Worm (Caenorhabditis elegans) whole organism, L3 larva: ENCODE measurements around the gene sulp-4.
A peak's percentile ranks its signal among the peaks of the same experiment; 100 is the strongest.

Experiments used
- R02D3.7 ChIP-seq: fragments of 150-350 bp; optimal IDR thresholded peaks from 2 replicates; lab custom pipeline; 2014; ENCODE audit warnings: missing biosample characterization, missing genetic modification characterization
- ZK546.5 ChIP-seq: sonication (generic microtip); optimal IDR thresholded peaks from 2 replicates; lab custom pipeline; 2017; ENCODE audit warnings: missing biosample characterization, missing genetic modification characterization
- aly-2 ChIP-seq: fragments of 150-350 bp; optimal IDR thresholded peaks from 2 replicates; lab custom pipeline; 2014; ENCODE audit warnings: missing biosample characterization, missing genetic modification characterization
- ama-1 ChIP-seq: fragments of 150-350 bp; optimal IDR thresholded peaks from 2 replicates; lab custom pipeline; 2018
- ceh-16 ChIP-seq: sonication (generic microtip); optimal IDR thresholded peaks from 2 replicates; lab custom pipeline; 2017; ENCODE audit warnings: missing biosample characterization, missing genetic modification characterization
- ceh-28 ChIP-seq: fragments of 150-350 bp; optimal IDR thresholded peaks from 2 replicates; lab custom pipeline; 2014; ENCODE audit warnings: missing biosample characterization, missing genetic modification reagents, missing genetic modification characterization
- daf-12 ChIP-seq: fragments of 150-350 bp; optimal IDR thresholded peaks from 2 replicates; lab custom pipeline; 2014; ENCODE audit warnings: missing biosample characterization, missing genetic modification reagents, missing genetic modification characterization
- egl-5 ChIP-seq: fragments of 150-350 bp; optimal IDR thresholded peaks from 2 replicates; lab custom pipeline; 2017; ENCODE audit warnings: missing biosample characterization, missing genetic modification reagents, missing genetic modification characterization, inconsistent platforms
- elt-1 ChIP-seq: fragments of 150-350 bp; optimal IDR thresholded peaks from 2 replicates; lab custom pipeline; 2014; ENCODE audit warnings: missing biosample characterization, missing genetic modification characterization
- elt-2 ChIP-seq: sonication (generic microtip); optimal IDR thresholded peaks from 2 replicates; lab custom pipeline; 2016; ENCODE audit warnings: missing genetic modification reagents, mild to moderate bottlenecking, missing genetic modification characterization, missing compliant biosample characterization
- elt-3 ChIP-seq, 3 experiments: fragments of 150-350 bp in 1 of 3; sonication (generic microtip) in 2 of 3; optimal IDR thresholded peaks; 2 replicates in 2 of 3; 4 replicates in 1 of 3; lab custom pipeline; 2014 to 2017; ENCODE audit warnings: missing biosample characterization in 3 of 3, missing genetic modification characterization in 3 of 3
- fkh-10 ChIP-seq: sonication (generic microtip); optimal IDR thresholded peaks from 2 replicates; lab custom pipeline; 2017; ENCODE audit warnings: missing biosample characterization, missing genetic modification reagents, missing genetic modification characterization
- fos-1 ChIP-seq: fragments of 150-350 bp; optimal IDR thresholded peaks from 2 replicates; lab custom pipeline; 2014; ENCODE audit warnings: missing biosample characterization, missing genetic modification characterization
- jun-1 ChIP-seq: fragments of 150-350 bp; optimal IDR thresholded peaks from 2 replicates; lab custom pipeline; 2014; ENCODE audit warnings: missing biosample characterization, missing genetic modification reagents, missing genetic modification characterization
- lin-15B ChIP-seq: fragments of 150-350 bp; optimal IDR thresholded peaks from 2 replicates; lab custom pipeline; 2014; ENCODE audit warnings: missing biosample characterization, missing genetic modification characterization
- lin-39 ChIP-seq: fragments of 150-350 bp; optimal IDR thresholded peaks from 2 replicates; lab custom pipeline; 2018; ENCODE audit warnings: missing biosample characterization, missing genetic modification reagents, missing genetic modification characterization
- lsy-12 ChIP-seq: sonication (generic microtip); optimal IDR thresholded peaks from 2 replicates; lab custom pipeline; 2016; ENCODE audit warnings: mild to moderate bottlenecking, missing genetic modification characterization, missing compliant biosample characterization
- mml-1 ChIP-seq: fragments of 150-350 bp; sonication (generic microtip); optimal IDR thresholded peaks from 3 replicates; lab custom pipeline; 2014; ENCODE audit warnings: missing biosample characterization, missing genetic modification characterization
- nfya-1 ChIP-seq: sonication (generic microtip); optimal IDR thresholded peaks from 2 replicates; lab custom pipeline; 2017; ENCODE audit warnings: missing genetic modification characterization, mild to moderate bottlenecking, missing compliant biosample characterization, antibody characterized with exemption, moderate library complexity; ENCODE audit not compliant: insufficient read depth
- nhr-11 ChIP-seq: fragments of 150-350 bp; optimal IDR thresholded peaks from 2 replicates; lab custom pipeline; 2014; ENCODE audit warnings: missing biosample characterization, missing genetic modification characterization
- nhr-23 ChIP-seq: fragments of 150-350 bp; optimal IDR thresholded peaks from 2 replicates; lab custom pipeline; 2014; ENCODE audit warnings: missing biosample characterization, missing genetic modification reagents, missing genetic modification characterization
- nhr-237 ChIP-seq: fragments of 150-350 bp; optimal IDR thresholded peaks from 2 replicates; lab custom pipeline; 2014; ENCODE audit warnings: missing biosample characterization, missing genetic modification characterization
- nhr-25 ChIP-seq: sonication (generic microtip); optimal IDR thresholded peaks from 2 replicates; lab custom pipeline; 2017; ENCODE audit warnings: missing biosample characterization, missing genetic modification characterization
- nhr-28 ChIP-seq: fragments of 150-350 bp; optimal IDR thresholded peaks from 2 replicates; lab custom pipeline; 2014; ENCODE audit warnings: missing biosample characterization, missing genetic modification characterization
- nhr-67 ChIP-seq: fragments of 150-350 bp; optimal IDR thresholded peaks from 2 replicates; lab custom pipeline; 2014; ENCODE audit warnings: missing biosample characterization, missing genetic modification characterization
- pha-4 ChIP-seq: fragments of 150-350 bp; optimal IDR thresholded peaks from 2 replicates; lab custom pipeline; 2014; ENCODE audit warnings: missing biosample characterization, missing genetic modification reagents, missing genetic modification characterization
- pqm-1 ChIP-seq: fragments of 150-350 bp; optimal IDR thresholded peaks from 2 replicates; lab custom pipeline; 2017; ENCODE audit warnings: missing biosample characterization, missing genetic modification characterization, inconsistent platforms
- sea-2 ChIP-seq: fragments of 150-350 bp; sonication (generic microtip); optimal IDR thresholded peaks from 4 replicates; lab custom pipeline; 2014; ENCODE audit warnings: missing biosample characterization, missing genetic modification reagents, missing genetic modification characterization
- skn-1 ChIP-seq: fragments of 150-350 bp; optimal IDR thresholded peaks from 2 replicates; lab custom pipeline; 2014; ENCODE audit warnings: missing biosample characterization, missing genetic modification characterization
- tbx-2 ChIP-seq: sonication (generic microtip); optimal IDR thresholded peaks from 2 replicates; lab custom pipeline; 2016; ENCODE audit warnings: mild to moderate bottlenecking, missing genetic modification characterization, missing compliant biosample characterization
- unc-39 ChIP-seq: sonication (generic microtip); optimal IDR thresholded peaks from 4 replicates; lab custom pipeline; 2017; ENCODE audit warnings: missing biosample characterization, missing genetic modification characterization
- zag-1 ChIP-seq: fragments of 150-350 bp; optimal IDR thresholded peaks from 2 replicates; lab custom pipeline; 2014; ENCODE audit warnings: missing biosample characterization, missing genetic modification characterization
- ztf-4 ChIP-seq: fragments of 150-350 bp; optimal IDR thresholded peaks from 2 replicates; lab custom pipeline; 2014; ENCODE audit warnings: missing biosample characterization, missing genetic modification characterization

The sulp-4 gene

DNA sequence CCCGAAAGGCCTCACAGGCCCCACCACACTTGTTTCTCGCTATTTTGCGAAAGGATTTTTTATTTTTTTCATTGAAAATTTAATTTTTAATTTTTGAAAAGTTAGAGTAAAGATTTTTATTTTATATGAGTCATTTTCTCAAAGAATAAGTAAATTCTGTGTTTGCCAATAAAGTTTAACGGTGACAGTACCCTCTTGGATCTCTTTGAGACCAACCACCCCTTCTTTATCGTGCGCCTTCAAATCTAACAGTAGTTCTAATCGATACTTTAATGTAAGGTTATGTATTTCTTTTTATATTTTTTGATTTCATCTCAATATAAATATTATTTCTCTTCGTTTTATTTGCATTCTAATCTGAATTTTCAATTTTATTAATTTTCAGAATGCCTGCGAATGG is 29.7 kb upstream of the sulp-4 start, which contains the start of gene hmp-1:
TSS of gene hmp-1 (plus strand) at position 380 of the 400 bp plus-strand sequence.
- TF ChIP-seq skn-1 (tag; lab: Kevin White, UChicago) (no peak), elt-1 (tag; lab: Kevin White, UChicago) (no peak), nhr-237 (no peak), aly-2 (tag; lab: Kevin White, UChicago) (no peak), ceh-16 (no peak), nhr-23 (tag; lab: Kevin White, UChicago) (no peak), zag-1 (no peak), R02D3.7 (no peak), nhr-28 (tag; lab: Kevin White, UChicago) (no peak), daf-12 (tag; lab: Kevin White, UChicago) (no peak), nfya-1 (no peak), fos-1 (tag; lab: Kevin White, UChicago) (no peak), tbx-2 (tag; lab: Kevin White, UChicago) (no peak), ceh-28 (tag; lab: Kevin White, UChicago) (no peak), lin-15B (tag; lab: Kevin White, UChicago) (no peak), unc-39 (no peak), sea-2 (GFP tag; lab: Kevin White, UChicago) (no peak), elt-3 (tag; optimal IDR thresholded peaks at IDR 0.05; lab: Kevin White, UChicago) (no peak), nhr-67 (no peak), fkh-10 (GFP tag; lab: Kevin White, UChicago) (no peak)

DNA sequence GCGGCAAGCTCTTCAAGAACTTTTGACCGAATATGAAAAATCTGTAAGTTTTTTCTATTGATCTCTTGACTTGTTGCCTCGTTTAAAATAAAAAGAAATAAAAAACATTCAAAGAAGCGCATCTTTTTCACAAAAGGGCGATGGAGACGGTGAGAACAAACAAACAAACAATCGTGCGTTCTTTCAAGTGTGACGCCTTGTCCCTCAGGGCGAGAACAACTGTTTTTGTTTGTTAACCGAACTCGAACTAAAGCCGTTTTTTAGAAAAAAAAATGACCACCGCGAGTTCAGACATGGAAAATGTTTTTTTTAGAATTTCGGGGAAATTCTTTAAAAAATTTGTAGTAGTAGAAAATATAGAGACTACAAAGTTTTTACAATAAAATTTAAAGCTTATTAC is 28.2 kb upstream of the sulp-4 start:
- TF ChIP-seq mml-1 (tag; lab: Kevin White, UChicago) = no peak
- TF ChIP-seq egl-5 (tag; lab: Kevin White, UChicago) = no peak
- TF ChIP-seq pha-4 = peak; percentile 77

DNA sequence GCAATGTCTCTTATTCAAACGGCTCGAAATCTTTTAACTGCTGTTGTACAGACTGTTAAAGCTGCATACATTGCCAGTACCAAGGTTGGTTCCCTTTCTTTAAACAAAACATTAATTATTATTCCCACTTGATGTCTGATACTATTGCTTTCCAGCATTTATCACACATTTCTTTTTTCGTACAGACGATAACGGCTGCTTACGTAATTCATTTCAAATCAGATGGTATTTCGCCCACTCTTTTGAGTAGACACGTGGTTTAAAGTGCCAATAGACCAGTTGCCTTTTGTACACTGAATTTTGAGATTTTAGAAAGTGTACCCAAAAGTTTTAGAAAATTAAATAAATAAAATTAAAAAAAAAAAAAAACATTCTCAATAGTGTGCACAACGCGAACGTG is 25.8 kb upstream of the sulp-4 start:
- TF ChIP-seq pqm-1 (tag; lab: Kevin White, UChicago) = peak; percentile 30
- no peak for TF ChIP-seq nhr-25 (tag; lab: Kevin White, UChicago)
- TF ChIP-seq elt-2 (tag; lab: Kevin White, UChicago) = peak; percentile 66

DNA sequence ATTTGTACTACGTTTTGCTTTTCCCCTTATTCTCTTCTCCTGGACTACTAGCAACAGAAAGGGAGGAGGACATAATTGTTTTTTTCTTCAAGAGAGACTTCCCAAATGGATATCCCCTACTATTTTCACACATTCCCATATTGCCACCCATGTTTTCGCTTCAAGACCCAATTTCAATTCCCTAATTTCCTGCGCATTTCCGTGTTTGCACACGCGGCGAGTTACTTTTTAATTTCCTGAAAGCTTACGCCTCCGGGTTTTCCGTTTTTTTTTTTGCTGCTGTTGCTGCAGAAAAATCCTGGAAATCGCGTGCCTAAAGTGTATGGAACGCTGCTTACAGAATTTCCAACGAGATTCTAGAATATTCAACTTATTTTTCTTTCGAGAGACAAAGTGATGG is 22.9 kb upstream of the sulp-4 start:
- TF ChIP-seq unc-39 = no peak
- peak; percentile 15 for TF ChIP-seq lin-39 (tag; lab: Kevin White, UChicago)

DNA sequence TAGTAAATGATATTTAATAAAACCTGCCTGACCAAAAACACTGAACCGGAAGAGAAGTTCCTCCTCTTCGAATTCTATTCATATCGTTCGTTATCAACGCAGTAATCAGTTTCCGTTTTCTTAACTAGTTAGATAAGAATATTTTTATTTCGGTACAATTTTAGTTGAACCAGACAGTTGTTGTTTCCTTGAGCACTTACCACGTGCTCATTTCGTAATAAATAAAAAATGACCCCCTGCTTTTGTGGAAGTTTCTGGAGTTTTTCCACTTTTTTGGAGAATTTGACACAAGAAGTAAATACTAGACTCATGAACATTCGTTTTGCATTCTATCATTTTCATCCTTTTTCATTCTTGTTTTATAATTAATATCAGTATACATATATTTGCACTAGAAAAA is 21.4 kb upstream of the sulp-4 start:
- peak; percentile 33 for TF ChIP-seq elt-2 (tag; lab: Kevin White, UChicago)
- TF ChIP-seq fkh-10 (GFP tag; lab: Kevin White, UChicago) = no peak
- TF ChIP-seq pha-4 = peak; percentile 20

DNA sequence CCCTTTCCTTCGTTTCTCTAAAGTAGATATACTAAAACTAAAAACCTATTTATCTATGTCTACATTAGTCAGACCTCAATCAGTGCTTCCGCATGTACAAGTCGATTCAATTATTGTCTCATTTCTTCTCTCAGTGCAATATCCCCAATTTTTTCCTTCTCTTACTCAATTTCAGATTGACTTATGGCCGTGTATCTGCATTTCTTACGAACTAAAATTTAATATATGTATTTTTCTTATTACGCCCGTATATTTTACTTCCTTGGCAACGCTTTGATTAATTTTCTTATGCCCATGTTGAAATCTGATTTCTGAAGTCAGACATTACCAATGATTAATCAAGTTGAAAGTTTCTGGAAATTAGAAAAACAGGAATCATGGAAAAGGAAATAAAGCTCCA is 20.3 kb upstream of the sulp-4 start:
- no peak for TF ChIP-seq nhr-11

DNA sequence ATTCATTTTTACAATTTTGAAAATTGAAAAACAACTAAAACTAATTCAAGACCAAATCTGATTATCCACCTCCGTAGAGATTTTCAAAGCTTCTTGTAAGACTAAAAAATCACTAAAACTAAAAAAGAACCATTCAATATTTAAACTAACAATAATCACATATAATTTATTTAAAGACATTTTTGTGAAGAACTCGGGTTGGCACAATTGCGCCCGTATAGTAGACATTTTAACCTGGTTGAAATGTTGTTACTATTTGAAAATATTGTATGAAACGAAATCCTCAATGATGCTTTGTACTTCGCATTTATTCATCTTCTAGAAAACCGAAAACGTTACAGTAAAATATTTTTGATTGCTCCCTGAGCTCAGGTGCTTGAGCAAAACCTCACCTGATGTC is 19.1 kb upstream of the sulp-4 start:
- TF ChIP-seq fkh-10 (GFP tag; lab: Kevin White, UChicago) (no peak), aly-2 (tag; lab: Kevin White, UChicago) (no peak), ztf-4 (no peak), lin-39 (tag; lab: Kevin White, UChicago) (no peak), ZK546.5 (tag; lab: Kevin White, UChicago) (no peak), ama-1 (lab: Kevin White, UChicago) (no peak), fos-1 (tag; lab: Kevin White, UChicago) (no peak), egl-5 (tag; lab: Kevin White, UChicago) (no peak), zag-1 (no peak), nhr-67 (no peak), skn-1 (tag; lab: Kevin White, UChicago) (no peak), R02D3.7 (no peak), nhr-23 (tag; lab: Kevin White, UChicago) (no peak), lsy-12 (tag; lab: Kevin White, UChicago) (no peak), jun-1 (tag; lab: Kevin White, UChicago) (no peak)
- TF ChIP-seq, all 47 proteins: peak for 0
